Worm (Caenorhabditis elegans) whole organism, L3 larva: ENCODE data around the gene his-61.

ENCODE experiments used
- ceh-28 ChIP-seq: fragments of 150-350 bp; optimal IDR thresholded peaks from 2 replicates; lab custom pipeline; 2014; ENCODE audit warnings: missing biosample characterization, missing genetic modification reagents, missing genetic modification characterization
- ceh-82 ChIP-seq: fragments of 150-350 bp; optimal IDR thresholded peaks from 2 replicates; lab custom pipeline; 2014; ENCODE audit warnings: missing biosample characterization, missing genetic modification characterization
- nhr-77 ChIP-seq: fragments of 150-350 bp; optimal IDR thresholded peaks from 2 replicates; lab custom pipeline; 2014; ENCODE audit warnings: missing biosample characterization, missing genetic modification characterization

- no peak for TF ChIP-seq ceh-28
- TF ChIP-seq ceh-82, result no peak
- TF ChIP-seq nhr-77 (tag; lab: Kevin White, UChicago), result no peak
These were observed 30.1 kb upstream of the his-61 start, which contains the start of the genes R05G6.9 and R05G6.3 for ce11 chrIV:7516167-7516566.
